Fruit fly (Drosophila melanogaster): ENCODE measurements around the gene CG7202.

The CG7202 gene

DNA sequence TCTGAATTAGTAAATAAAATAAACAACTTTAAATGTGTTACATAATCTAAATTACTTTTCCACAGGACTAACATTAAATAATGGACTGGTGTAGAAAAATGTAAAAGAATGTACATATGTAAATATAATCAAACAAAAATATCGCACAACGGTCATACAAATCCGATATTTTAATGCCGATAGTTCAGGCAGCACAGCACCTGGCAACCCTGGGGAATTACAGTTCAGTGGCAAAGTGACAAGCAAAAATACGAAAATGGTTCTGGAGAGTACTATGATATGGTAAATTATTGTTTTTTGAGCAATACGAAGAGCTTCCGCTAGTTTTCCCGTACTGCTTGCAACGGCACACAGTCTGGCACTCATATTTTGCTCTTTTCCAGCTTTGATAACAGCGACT lies 44.3 kb upstream of the CG7202 start, which contains the start of gene Rpn10 (continued):
- TF ChIP-seq Oli (tag; optimal IDR thresholded peaks at IDR 0.05) (no peak), Xbp1 (GFP tag; optimal IDR thresholded peaks at IDR 0.05) (peak; percentile 58), CG42726 (GFP tag; IDR thresholded peaks at IDR 0.05; ENCODE audit: partially characterized antibody) (peak; percentile 98), Abd-B (GFP tag; optimal IDR thresholded peaks at IDR 0.05) (no peak), CG4328 (GFP tag; optimal IDR thresholded peaks at IDR 0.05) (no peak), da (GFP tag; optimal IDR thresholded peaks at IDR 0.05) (no peak), CG2120 (GFP tag; optimal IDR thresholded peaks at IDR 0.05) (peak; percentile 54), Sin3A (optimal IDR thresholded peaks at IDR 0.05) (peak; percentile 27), z (GFP tag; IDR thresholded peaks at IDR 0.05) (no peak), HLH4C (GFP tag; IDR thresholded peaks at IDR 0.05; ENCODE audit: partially characterized antibody) (peak; percentile 95), Poxn (GFP tag; IDR thresholded peaks at IDR 0.05) (no peak), CG9876 (GFP tag; optimal IDR thresholded peaks at IDR 0.05) (no peak), H2.0 (GFP tag; IDR thresholded peaks at IDR 0.05) (no peak), CG4404 (GFP tag; IDR thresholded peaks at IDR 0.05) (no peak), btn (GFP tag; optimal IDR thresholded peaks at IDR 0.05) (no peak), Nf-YC (tag; optimal IDR thresholded peaks at IDR 0.05) (no peak), ac (GFP tag; optimal IDR thresholded peaks at IDR 0.05) (no peak), Gsc (GFP tag; IDR thresholded peaks at IDR 0.05) (no peak), dmrt99B (tag; optimal IDR thresholded peaks at IDR 0.05) (no peak), CG7963 (GFP tag; IDR thresholded peaks at IDR 0.05; ENCODE audit: partially characterized antibody) (peak; percentile 93), fru (optimal IDR thresholded peaks at IDR 0.05) (no peak), so (GFP tag; IDR thresholded peaks at IDR 0.05) (no peak), chinmo (GFP tag; IDR thresholded peaks at IDR 0.05; ENCODE audit: partially characterized antibody) (peak; percentile 94), sob (GFP tag; IDR thresholded peaks at IDR 0.05) (peak; percentile 65; the same call in 1 of the 2 replicates), Tbp (GFP tag; optimal IDR thresholded peaks at IDR 0.05) (no peak), Six4 (GFP tag; optimal IDR thresholded peaks at IDR 0.05) (no peak), Max (GFP tag; optimal IDR thresholded peaks at IDR 0.05) (no peak), schlank (tag; optimal IDR thresholded peaks at IDR 0.05) (no peak), CG3847 (GFP tag; IDR thresholded peaks at IDR 0.05) (peak; percentile 80), CG12744 (GFP tag; optimal IDR thresholded peaks at IDR 0.05) (no peak), kay (GFP tag; optimal IDR thresholded peaks at IDR 0.05) (no peak), CG12769 (tag; optimal IDR thresholded peaks at IDR 0.05) (no peak), Fer3 (tag; optimal IDR thresholded peaks at IDR 0.05) (peak; percentile 2), psq (GFP tag; optimal IDR thresholded peaks at IDR 0.05) (no peak), CG7987 (GFP tag; optimal IDR thresholded peaks at IDR 0.05) (peak; percentile 2), Deaf1 (tag; optimal IDR thresholded peaks at IDR 0.05) (no peak), CG2129 (GFP tag; IDR thresholded peaks at IDR 0.05; ENCODE audit: partially characterized antibody) (peak; percentile 93), CG5180 (GFP tag; optimal IDR thresholded peaks at IDR 0.05) (no peak), Dbx (GFP tag; IDR thresholded peaks at IDR 0.05) (peak; percentile 76), p53 (GFP tag; optimal IDR thresholded peaks at IDR 0.05) (peak; percentile 31), dan (GFP tag; IDR thresholded peaks at IDR 0.05) (no peak), gfzf (GFP tag; optimal IDR thresholded peaks at IDR 0.05) (peak; percentile 71), Nf-YB (GFP tag; optimal IDR thresholded peaks at IDR 0.05) (no peak), gt (GFP tag; IDR thresholded peaks at IDR 0.05) (no peak), CG2116 (GFP tag; optimal IDR thresholded peaks at IDR 0.05) (peak; percentile 54), salm (tag; optimal IDR thresholded peaks at IDR 0.05) (no peak), sna (GFP tag; IDR thresholded peaks at IDR 0.05; ENCODE audit: partially characterized antibody) (peak; percentile 94), amos (GFP tag; IDR thresholded peaks at IDR 0.05; ENCODE audit: partially characterized antibody) (peak; percentile 99), aop (GFP tag; IDR thresholded peaks at IDR 0.05) (no peak), sug (tag; optimal IDR thresholded peaks at IDR 0.05) (peak; percentile 57), pzg (GFP tag; optimal IDR thresholded peaks at IDR 0.05) (peak; percentile 94), gcm (GFP tag; optimal IDR thresholded peaks at IDR 0.05) (no peak)
